Fruit fly (Drosophila melanogaster): ENCODE measurements around the gene CG32797.

The CG32797 gene

DNA sequence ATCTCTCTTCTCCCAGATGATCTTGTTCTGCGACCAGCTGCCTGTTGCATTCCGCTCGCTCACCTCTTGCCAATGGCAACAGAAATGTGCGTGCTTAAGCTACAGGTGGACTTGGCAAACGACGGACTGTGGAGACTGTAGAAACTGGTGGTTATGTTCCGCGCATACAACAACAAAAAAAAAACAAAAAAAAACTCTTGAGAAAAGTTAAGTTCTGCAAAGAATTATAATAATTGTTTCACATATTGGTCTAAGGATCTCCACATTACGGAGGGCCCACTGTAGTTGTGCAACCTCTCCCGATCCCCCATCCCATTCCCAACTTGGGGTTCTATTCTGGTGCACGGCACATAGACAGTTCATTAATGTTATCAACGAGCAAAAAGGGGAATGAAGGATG, 42.9 kb upstream of the CG32797 start (continued):
- TF ChIP-seq CG32006 (GFP tag; optimal IDR thresholded peaks at IDR 0.05) (peak; percentile 85), eg (GFP tag; IDR thresholded peaks at IDR 0.05) (peak; percentile 90), CG4318 (GFP tag; optimal IDR thresholded peaks at IDR 0.05) (peak; percentile 72), fkh (GFP tag; optimal IDR thresholded peaks at IDR 0.05) (no peak), Hr38 (GFP tag; optimal IDR thresholded peaks at IDR 0.05) (no peak), CG10631 (GFP tag; optimal IDR thresholded peaks at IDR 0.05) (peak; percentile 92), acj6 (GFP tag; optimal IDR thresholded peaks at IDR 0.05) (peak; percentile 85), Sox15 (GFP tag; optimal IDR thresholded peaks at IDR 0.05) (peak; percentile 44), ss (GFP tag; optimal IDR thresholded peaks at IDR 0.05) (peak; percentile 83 to 94), Lpt (GFP tag; optimal IDR thresholded peaks at IDR 0.05) (peak; percentile 85), cyc (GFP tag; optimal IDR thresholded peaks at IDR 0.05) (peak; percentile 58), dac (GFP tag; optimal IDR thresholded peaks at IDR 0.05) (peak; percentile 60), CG11762 (GFP tag; optimal IDR thresholded peaks at IDR 0.05; ENCODE audit: insufficient read depth) (peak; percentile 64)

DNA sequence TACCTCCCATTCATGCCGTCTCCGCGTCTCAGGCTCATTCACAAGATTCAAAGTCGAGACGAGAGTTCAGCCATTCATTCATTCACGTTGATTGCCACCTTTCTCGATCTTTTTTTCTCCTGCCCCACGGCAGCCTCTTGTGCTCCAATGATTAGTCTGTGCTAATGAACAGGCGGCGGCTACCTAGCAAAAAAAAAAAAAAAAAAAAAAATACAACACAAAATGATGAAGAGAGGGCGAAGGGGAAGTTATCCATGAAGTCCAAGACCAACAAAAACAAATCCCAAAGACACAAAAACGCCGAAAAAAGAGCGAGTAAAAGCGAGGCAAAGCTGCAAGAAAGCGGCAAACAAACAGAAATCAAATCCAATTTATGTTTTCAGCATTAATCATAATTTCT, 41.3 kb upstream of the CG32797 start:
- no peak for TF ChIP-seq Sox102F (GFP tag; optimal IDR thresholded peaks at IDR 0.05)
- no peak for TF ChIP-seq achi (GFP tag; optimal IDR thresholded peaks at IDR 0.05)
- TF ChIP-seq fd85E (GFP tag; optimal IDR thresholded peaks at IDR 0.05), result no peak
- TF ChIP-seq svp (GFP tag), result no peak
- no peak for TF ChIP-seq CG15336 (GFP tag; IDR thresholded peaks at IDR 0.05)
- TF ChIP-seq CG6163 (GFP tag; IDR thresholded peaks at IDR 0.05), result no peak
- no peak for TF ChIP-seq CG1621 (tag; optimal IDR thresholded peaks at IDR 0.05)
- no peak for TF ChIP-seq CG34406 (GFP tag; optimal IDR thresholded peaks at IDR 0.05)

DNA sequence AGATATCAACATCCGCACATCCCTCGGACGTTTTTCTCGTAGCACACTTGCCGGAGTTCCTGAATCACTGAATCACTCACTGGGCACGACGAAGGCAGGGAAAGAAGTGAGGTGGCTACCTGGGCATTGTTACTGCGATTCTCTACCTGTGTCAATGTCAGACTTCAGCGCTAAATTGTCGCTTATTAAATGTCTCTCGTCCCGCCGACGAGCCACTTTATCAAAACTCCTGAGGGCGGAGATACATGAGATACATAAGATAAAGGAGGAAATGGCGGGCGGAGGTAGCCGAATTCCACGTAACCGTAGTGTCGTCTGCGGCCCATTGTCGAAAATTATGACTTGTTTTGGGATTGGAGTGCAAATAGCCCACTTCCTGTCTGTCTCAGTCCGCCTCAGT, 40.0 kb upstream of the CG32797 start:
- no peak for TF ChIP-seq CG16779 (tag; optimal IDR thresholded peaks at IDR 0.05)
- no peak for TF ChIP-seq CG15336 (GFP tag; IDR thresholded peaks at IDR 0.05)

DNA sequence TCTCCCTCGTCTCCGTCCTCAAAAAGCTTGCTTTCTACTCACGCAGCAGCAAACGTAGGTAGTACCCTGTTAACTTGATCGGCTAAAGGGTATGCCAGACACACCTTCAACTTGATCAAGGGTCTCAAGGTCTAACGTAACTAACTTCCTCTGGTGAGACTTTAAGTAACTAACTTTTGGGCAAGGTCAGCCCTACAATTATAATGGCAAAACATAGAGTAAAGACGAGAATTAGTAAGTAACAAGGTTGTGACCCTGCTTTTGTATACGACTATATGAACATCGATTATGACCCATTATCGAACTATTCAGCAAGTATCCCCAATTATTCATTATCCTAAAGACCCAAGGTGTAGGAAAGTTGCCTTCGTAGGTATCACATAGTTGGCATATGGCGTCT, 38.5 kb upstream of the CG32797 start:
- TF ChIP-seq pdm3 (GFP tag; optimal IDR thresholded peaks at IDR 0.05) (no peak), CG8119 (GFP tag; IDR thresholded peaks at IDR 0.05) (no peak), Eip93F (GFP tag; optimal IDR thresholded peaks at IDR 0.05) (no peak), ss (GFP tag; optimal IDR thresholded peaks at IDR 0.05) (no peak), net (GFP tag; optimal IDR thresholded peaks at IDR 0.05) (no peak), CG8632 (GFP tag; optimal IDR thresholded peaks at IDR 0.05) (no peak), svp (GFP tag) (no peak), cyc (GFP tag; optimal IDR thresholded peaks at IDR 0.05) (no peak), Met (GFP tag; optimal IDR thresholded peaks at IDR 0.05) (no peak), Hr38 (GFP tag; optimal IDR thresholded peaks at IDR 0.05) (no peak), topi (GFP tag; optimal IDR thresholded peaks at IDR 0.05) (no peak), CG32006 (GFP tag; optimal IDR thresholded peaks at IDR 0.05) (peak; percentile 69), vri (GFP tag; optimal IDR thresholded peaks at IDR 0.05) (no peak), CG11902 (GFP tag; optimal IDR thresholded peaks at IDR 0.05) (no peak), CG4318 (GFP tag; optimal IDR thresholded peaks at IDR 0.05) (no peak), Smox (GFP tag; optimal IDR thresholded peaks at IDR 0.05) (no peak), CG6808 (GFP tag; optimal IDR thresholded peaks at IDR 0.05) (no peak), OdsH (GFP tag; optimal IDR thresholded peaks at IDR 0.05) (no peak), Hr4 (GFP tag; optimal IDR thresholded peaks at IDR 0.05) (no peak), salr (GFP tag; optimal IDR thresholded peaks at IDR 0.05) (no peak), CG11294 (GFP tag; IDR thresholded peaks at IDR 0.05) (no peak), Eip78C (GFP tag) (peak; percentile 59), CG8319 (GFP tag; optimal IDR thresholded peaks at IDR 0.05) (no peak), lz (GFP tag; optimal IDR thresholded peaks at IDR 0.05) (no peak), Hr39 (GFP tag; optimal IDR thresholded peaks at IDR 0.05) (no peak), CG6163 (GFP tag; IDR thresholded peaks at IDR 0.05) (no peak), CG16779 (tag; optimal IDR thresholded peaks at IDR 0.05) (no peak), CG3919 (GFP tag; optimal IDR thresholded peaks at IDR 0.05) (no peak), CG6276 (GFP tag; optimal IDR thresholded peaks at IDR 0.05) (peak; percentile 5), Eip75B (GFP tag; optimal IDR thresholded peaks at IDR 0.05) (no peak), Gug (GFP tag; IDR thresholded peaks at IDR 0.05) (no peak), fd85E (GFP tag; optimal IDR thresholded peaks at IDR 0.05) (no peak), CG10631 (GFP tag; optimal IDR thresholded peaks at IDR 0.05) (no peak), CG31627 (GFP tag; optimal IDR thresholded peaks at IDR 0.05) (no peak), fd59A (GFP tag; optimal IDR thresholded peaks at IDR 0.05) (no peak), eg (GFP tag; IDR thresholded peaks at IDR 0.05) (no peak), Lpt (GFP tag; optimal IDR thresholded peaks at IDR 0.05) (peak; percentile 28)

All from whole organism, prepupa.